Worm (Caenorhabditis elegans): ENCODE measurements around the gene txbp-3.
"Not testable (repeated sequence)": the region's sequence is repeated elsewhere in the genome, so short reads cannot be mapped to it uniquely, and the experiment has no call there.

txbp-3 gene

ce11 chrIII:5068675-5069233 is 21.5 kb upstream of the txbp-3 start, which contains the start of the genes C45G9.11 and C45G9.2:
Gene C45G9.11 (minus strand): TSS chrIII:5068725.
Gene C45G9.2 (plus strand): TSS chrIII:5069066.
- TF ChIP-seq crh-2 (tag; optimal IDR thresholded peaks at IDR 0.05) = peak; percentile 43
- no peak for TF ChIP-seq ztf-1 (GFP tag; conservative IDR thresholded peaks at IDR 0.05)
- TF ChIP-seq ztf-4 (tag; optimal IDR thresholded peaks at IDR 0.05) = peak; percentile 43
- no peak for TF ChIP-seq elt-3 (tag; optimal IDR thresholded peaks at IDR 0.05)
- TF ChIP-seq unc-62 (GFP tag; optimal IDR thresholded peaks at IDR 0.05) = no peak
- no peak for TF ChIP-seq mdl-1 (tag; optimal IDR thresholded peaks at IDR 0.05)
- TF ChIP-seq nhr-77 (tag; optimal IDR thresholded peaks at IDR 0.05) = no peak
- peak; percentile 11 for TF ChIP-seq R02D3.7 (tag; optimal IDR thresholded peaks at IDR 0.05)
- TF ChIP-seq lin-39 (tag; optimal IDR thresholded peaks at IDR 0.05) = no peak
- TF ChIP-seq elt-1 (tag; optimal IDR thresholded peaks at IDR 0.05) = no peak
- TF ChIP-seq skn-1 (tag; optimal IDR thresholded peaks at IDR 0.05) = no peak
- TF ChIP-seq ceh-82 (tag; optimal IDR thresholded peaks at IDR 0.05) = no peak
- no peak for TF ChIP-seq nhr-10 (tag; optimal IDR thresholded peaks at IDR 0.05)
- peak; percentile 73 for TF ChIP-seq F13H6.1 (tag; optimal IDR thresholded peaks at IDR 0.05)
- no peak for TF ChIP-seq ama-1 (optimal IDR thresholded peaks at IDR 0.05)
- no peak for TF ChIP-seq alr-1 (tag; optimal IDR thresholded peaks at IDR 0.05)
- TF ChIP-seq ztf-11 (tag; optimal IDR thresholded peaks at IDR 0.05) = no peak
- no peak for TF ChIP-seq dmd-4 (tag; optimal IDR thresholded peaks at IDR 0.05)
- no peak for TF ChIP-seq mbf-1 (tag; optimal IDR thresholded peaks at IDR 0.05)
- TF ChIP-seq nhr-23 (tag; optimal IDR thresholded peaks at IDR 0.05) = no peak
- peak; percentile 83 for TF ChIP-seq sma-3 (GFP tag; optimal IDR thresholded peaks at IDR 0.05)
- TF ChIP-seq nhr-129 (tag; optimal IDR thresholded peaks at IDR 0.05) = peak; percentile 20
- peak; percentile 75 for TF ChIP-seq C34F6.9 (tag; optimal IDR thresholded peaks at IDR 0.05)
- no peak for TF ChIP-seq Y55F3AM.14 (GFP tag; optimal IDR thresholded peaks at IDR 0.05)
- no peak for TF ChIP-seq nhr-237 (tag; optimal IDR thresholded peaks at IDR 0.05)
- TF ChIP-seq nhr-21 (tag; optimal IDR thresholded peaks at IDR 0.05) = no peak
- TF ChIP-seq nhr-12 (tag; optimal IDR thresholded peaks at IDR 0.05) = no peak
- TF ChIP-seq zag-1 (tag; optimal IDR thresholded peaks at IDR 0.05) = no peak
- no peak for TF ChIP-seq fos-1 (tag; optimal IDR thresholded peaks at IDR 0.05)
- no peak for TF ChIP-seq egl-27 (tag; optimal IDR thresholded peaks at IDR 0.05)
- peak; percentile 88 for TF ChIP-seq sma-9 (GFP tag; optimal IDR thresholded peaks at IDR 0.05)
- no peak for TF ChIP-seq sma-9 (tag; optimal IDR thresholded peaks at IDR 0.05)
- TF ChIP-seq sem-4 (tag; optimal IDR thresholded peaks at IDR 0.05) = no peak
- peak; percentile 71 to 85 for TF ChIP-seq lsy-2 (tag; optimal IDR thresholded peaks at IDR 0.05)
- TF ChIP-seq lin-13 (GFP tag; optimal IDR thresholded peaks at IDR 0.05) = peak; percentile 74
- TF ChIP-seq unc-55 (GFP tag; optimal IDR thresholded peaks at IDR 0.05) = peak; percentile 81
- peak; percentile 94 for TF ChIP-seq gmeb-1 (tag; optimal IDR thresholded peaks at IDR 0.05)
- peak; percentile 11 for TF ChIP-seq lin-11 (tag; optimal IDR thresholded peaks at IDR 0.05)
- peak; percentile 52 for TF ChIP-seq mab-5 (tag; optimal IDR thresholded peaks at IDR 0.05)
- TF ChIP-seq nhr-25 (tag; optimal IDR thresholded peaks at IDR 0.05) = no peak
- no peak for TF ChIP-seq nhr-11 (tag; optimal IDR thresholded peaks at IDR 0.05)
- TF ChIP-seq unc-39 (tag; optimal IDR thresholded peaks at IDR 0.05) = no peak
- no peak for TF ChIP-seq ZK546.5 (tag; optimal IDR thresholded peaks at IDR 0.05)
- TF ChIP-seq blmp-1 (tag; optimal IDR thresholded peaks at IDR 0.05; ENCODE audit: insufficient read depth) = no peak
- no peak for TF ChIP-seq aly-2 (tag; optimal IDR thresholded peaks at IDR 0.05)
- TF ChIP-seq nhr-6 (tag; optimal IDR thresholded peaks at IDR 0.05) = peak; percentile 52
- peak; percentile 42 for TF ChIP-seq snpc-4 (tag; optimal IDR thresholded peaks at IDR 0.05)

- not testable (repeated sequence) for TF ChIP-seq elt-3 (tag; optimal IDR thresholded peaks at IDR 0.05); ama-1 (optimal IDR thresholded peaks at IDR 0.05); alr-1 (tag; optimal IDR thresholded peaks at IDR 0.05)
Observed at ce11 chrIII:5062406-5062805, 15.1 kb upstream of the txbp-3 start, which contains the start of gene C45G9.4. Gene C45G9.4 (plus strand): TSS chrIII:5062706.
